Worm (Caenorhabditis elegans): ENCODE results near the gene Y75B12B.3.

Gene Y75B12B.3

ce11 chrV:15162697-15163096, 23.4 kb downstream of the Y75B12B.3 start, which contains the start of gene srz-11 (continued):
- TF ChIP-seq zim-3 (tag; optimal IDR thresholded peaks at IDR 0.05) (no peak), unc-62 (GFP tag; optimal IDR thresholded peaks at IDR 0.05) (no peak), B0019.2 (GFP tag; conservative IDR thresholded peaks at IDR 0.05) (no peak), F55B11.4 (tag; optimal IDR thresholded peaks at IDR 0.05; ENCODE audit: borderline replicate concordance, insufficient read depth) (no peak)

- TF ChIP-seq him-1 (tag; optimal IDR thresholded peaks at IDR 0.05) (no peak), attf-5 (GFP tag; optimal IDR thresholded peaks at IDR 0.05) (no peak), unc-62 (GFP tag; optimal IDR thresholded peaks at IDR 0.05) (no peak), T07F8.4 (tag; optimal IDR thresholded peaks at IDR 0.05) (no peak), chd-7 (tag; optimal IDR thresholded peaks at IDR 0.05) (no peak), egl-18 (GFP tag; IDR thresholded peaks at IDR 0.05) (no peak), cebp-1 (GFP tag; IDR thresholded peaks at IDR 0.05) (no peak), cebp-1 (tag; optimal IDR thresholded peaks at IDR 0.05) (no peak), ccch-3 (GFP tag; optimal IDR thresholded peaks at IDR 0.05) (no peak), let-526 (GFP tag; IDR thresholded peaks at IDR 0.05) (no peak), nhr-120 (GFP tag; IDR thresholded peaks at IDR 0.05) (no peak), ztf-18 (tag; optimal IDR thresholded peaks at IDR 0.05) (no peak), snpc-3.4 (tag; optimal IDR thresholded peaks at IDR 0.05) (no peak), bed-2 (GFP tag; IDR thresholded peaks at IDR 0.05) (no peak)
Observed at ce11 chrV:15158691-15159090, 27.4 kb downstream of the Y75B12B.3 start, which contains the start of gene str-45. Gene str-45, plus strand, starts transcription at chrV:15158991.

- TF ChIP-seq nhr-90 (tag; optimal IDR thresholded peaks at IDR 0.05) (peak; percentile 17), snpc-1.1 (tag; optimal IDR thresholded peaks at IDR 0.05; ENCODE audit: insufficient read depth) (peak; percentile 17), lin-35 (GFP tag; optimal IDR thresholded peaks at IDR 0.05) (no peak), snpc-3.4 (tag; optimal IDR thresholded peaks at IDR 0.05) (no peak), egl-44 (GFP tag; IDR thresholded peaks at IDR 0.05) (no peak), T26A5.8 (tag; optimal IDR thresholded peaks at IDR 0.05) (no peak), attf-5 (GFP tag; optimal IDR thresholded peaks at IDR 0.05) (peak; percentile 38), nfya-1 (tag; optimal IDR thresholded peaks at IDR 0.05; ENCODE audit: borderline replicate concordance, insufficient read depth) (no peak), efl-1 (GFP tag; optimal IDR thresholded peaks at IDR 0.05) (no peak), ztf-28 (GFP tag; IDR thresholded peaks at IDR 0.05) (0 out of 2 replicates have a peak, but pooled peaks have one; percentile 53), rpc-1 (optimal IDR thresholded peaks at IDR 0.05) (peak; percentile 55), rpc-1 (tag; optimal IDR thresholded peaks at IDR 0.05) (peak; percentile 79), somi-1 (GFP tag; optimal IDR thresholded peaks at IDR 0.05) (no peak), cebp-2 (GFP tag; IDR thresholded peaks at IDR 0.05) (no peak), ceh-79 (tag; optimal IDR thresholded peaks at IDR 0.05) (no peak), snpc-4 (GFP tag; optimal IDR thresholded peaks at IDR 0.05) (no peak), snpc-4 (tag; optimal IDR thresholded peaks at IDR 0.05) (no peak), lin-40 (tag; optimal IDR thresholded peaks at IDR 0.05) (no peak), pbrm-1 (GFP tag; IDR thresholded peaks at IDR 0.05) (peak; percentile 68; the same call in 1 of the 2 replicates), Y56A3A.18 (GFP tag; IDR thresholded peaks at IDR 0.05) (no peak), Y53F4B.3 (GFP tag; IDR thresholded peaks at IDR 0.05) (no peak), Y79H2A.3 (GFP tag; conservative IDR thresholded peaks at IDR 0.05) (no peak), atf-7 (tag; optimal IDR thresholded peaks at IDR 0.05) (no peak), tbx-9 (tag; optimal IDR thresholded peaks at IDR 0.05; ENCODE audit: borderline replicate concordance) (no peak), lag-1 (GFP tag; IDR thresholded peaks at IDR 0.05) (no peak), lsy-27 (tag; optimal IDR thresholded peaks at IDR 0.05; ENCODE audit: borderline replicate concordance, insufficient read depth) (peak; percentile 2), D2030.7 (GFP tag; IDR thresholded peaks at IDR 0.05) (peak; percentile 75), madf-10 (tag; optimal IDR thresholded peaks at IDR 0.05) (no peak), hmg-1.2 (GFP tag; IDR thresholded peaks at IDR 0.05) (peak; percentile 62; the same call in 1 of the 2 replicates), ekl-4 (GFP tag; IDR thresholded peaks at IDR 0.05) (no peak), K11D2.4 (GFP tag; IDR thresholded peaks at IDR 0.05) (no peak), dpl-1 (GFP tag; optimal IDR thresholded peaks at IDR 0.05) (no peak)
Observed at ce11 chrV:15156504-15156903, 29.6 kb downstream of the Y75B12B.3 start.
